Worm (Caenorhabditis elegans) whole organism, mixed stage, embryonic: ENCODE measurements around the gene ins-39.

Experiments used
- bed-3 ChIP-seq: fragments of 200-800 bp; sonication (Bioruptor generic); optimal IDR thresholded peaks from 3 replicates; lab custom pipeline; 2018; ENCODE audit warnings: mild to moderate bottlenecking, missing genetic modification characterization, moderate library complexity, missing compliant biosample characterization
- nhr-12 ChIP-seq: fragments of 150-350 bp; optimal IDR thresholded peaks from 2 replicates; lab custom pipeline; 2014; ENCODE audit warnings: missing biosample characterization, missing genetic modification characterization
- nhr-76 ChIP-seq: sonication (generic microtip); optimal IDR thresholded peaks from 2 replicates; lab custom pipeline; 2017; ENCODE audit warnings: missing biosample characterization, missing genetic modification characterization
- snpc-4 ChIP-seq: fragments of 150-350 bp; optimal IDR thresholded peaks from 2 replicates; lab custom pipeline; 2014; ENCODE audit warnings: missing biosample characterization, missing genetic modification characterization
- unc-62 ChIP-seq: fragments of 150-350 bp; optimal IDR thresholded peaks from 2 replicates; lab custom pipeline; 2014; ENCODE audit warnings: missing biosample characterization, missing genetic modification reagents, missing genetic modification characterization

ce11 chrX:1299849-1300248, 44.4 kb downstream of the ins-39 start, which contains the start of gene inso-1:
- TF ChIP-seq nhr-12 (no peak), bed-3 (GFP tag; lab: Kevin White, UChicago) (no peak), nhr-76 (no peak), unc-62 (GFP tag; lab: Kevin White, UChicago) (no peak), snpc-4 (tag; lab: Kevin White, UChicago) (no peak)
